Fruit fly (Drosophila melanogaster) whole organism, embryonic: ENCODE measurements around the gene Polr2D.

ENCODE experiments used
- BEAF-32 ChIP-seq: fragments of 200-800 bp; sonication (Bioruptor generic); optimal IDR thresholded peaks from 3 replicates; lab custom pipeline; 2017; ENCODE audit warnings: missing biosample characterization, missing genetic modification characterization, mild to moderate bottlenecking, moderate library complexity, missing genetic modification reagents
- CG10543 ChIP-seq: fragments of 200-800 bp; sonication (Bioruptor generic); optimal IDR thresholded peaks from 3 replicates; lab custom pipeline; 2017; ENCODE audit warnings: missing biosample characterization, mild to moderate bottlenecking, missing genetic modification characterization, moderate library complexity
- CG11085 ChIP-seq: fragments of 200-800 bp; sonication (Bioruptor generic); IDR thresholded peaks from 2 replicates; pipeline ENCODE4 v1.3.6; 2022; ENCODE audit warnings: missing biosample characterization, missing genetic modification characterization
- CG11456 ChIP-seq: fragments of 200-800 bp; sonication (Bioruptor generic); IDR thresholded peaks from 3 replicates; pipeline ENCODE4 v1.3.6; 2022; ENCODE audit warnings: missing biosample characterization, missing genetic modification characterization
- CG12299 ChIP-seq: fragments of 200-800 bp; sonication (Bioruptor generic); optimal IDR thresholded peaks from 2 replicates; lab custom pipeline; 2018; ENCODE audit warnings: missing biosample characterization, mild to moderate bottlenecking, missing genetic modification characterization
- CG13287 ChIP-seq: fragments of 200-800 bp; sonication (Bioruptor generic); IDR thresholded peaks from 2 replicates; pipeline ENCODE4 v1.3.6; 2022; ENCODE audit warnings: missing biosample characterization, missing genetic modification characterization; ENCODE audit not compliant: partially characterized antibody
- CG15514 ChIP-seq: fragments of 200-800 bp; sonication (Bioruptor generic); optimal IDR thresholded peaks from 3 replicates; lab custom pipeline; 2017; ENCODE audit warnings: missing biosample characterization, missing genetic modification characterization, mild to moderate bottlenecking, moderate library complexity, missing genetic modification reagents
- CG1602 ChIP-seq: fragments of 200-800 bp; sonication (Bioruptor generic); optimal IDR thresholded peaks from 3 replicates; lab custom pipeline; 2016; ENCODE audit warnings: missing biosample characterization, missing genetic modification characterization
- CG17328 ChIP-seq: fragments of 200-800 bp; sonication (Bioruptor generic); IDR thresholded peaks from 2 replicates; pipeline ENCODE4 v1.3.6; 2022; ENCODE audit warnings: missing biosample characterization, missing genetic modification characterization
- CG18011 ChIP-seq: fragments of 200-800 bp; sonication (Bioruptor generic); optimal IDR thresholded peaks from 2 replicates; lab custom pipeline; 2017; ENCODE audit warnings: missing biosample characterization, missing genetic modification characterization, mild to moderate bottlenecking, moderate library complexity, missing genotype
- CG18262 ChIP-seq: fragments of 200-800 bp; optimal IDR thresholded peaks from 3 replicates; lab custom pipeline; 2019; ENCODE audit warnings: missing biosample characterization, mild to moderate bottlenecking, missing genetic modification characterization, moderate library complexity
- CG2116 ChIP-seq: fragments of 200-800 bp; sonication (Bioruptor generic); optimal IDR thresholded peaks from 3 replicates; lab custom pipeline; 2018; ENCODE audit warnings: missing biosample characterization, mild to moderate bottlenecking, missing genetic modification characterization
- CG2199 ChIP-seq: fragments of 200-800 bp; sonication (Bioruptor generic); IDR thresholded peaks from 3 replicates; pipeline ENCODE4 v1.3.6; 2022; ENCODE audit warnings: missing biosample characterization, missing genetic modification characterization
- CG30403 ChIP-seq: fragments of 200-800 bp; sonication (Bioruptor generic); optimal IDR thresholded peaks from 3 replicates; lab custom pipeline; 2016; ENCODE audit warnings: missing biosample characterization, missing genetic modification characterization
- CG31224 ChIP-seq: fragments of 200-800 bp; sonication (Bioruptor generic); IDR thresholded peaks from 2 replicates; pipeline ENCODE4 v1.3.6; 2022; ENCODE audit warnings: missing biosample characterization, missing genetic modification characterization
- CG3163 ChIP-seq: fragments of 200-800 bp; sonication (Bioruptor generic); optimal IDR thresholded peaks from 3 replicates; lab custom pipeline; 2016; ENCODE audit warnings: missing biosample characterization, missing genetic modification characterization
- CG32532 ChIP-seq: fragments of 200-800 bp; sonication (Bioruptor generic); IDR thresholded peaks from 2 replicates; pipeline ENCODE4 v1.3.6; 2022; ENCODE audit warnings: missing biosample characterization, missing genetic modification characterization
- CG3847 ChIP-seq: fragments of 200-800 bp; sonication (Bioruptor generic); IDR thresholded peaks from 2 replicates; pipeline ENCODE4 v1.3.6; 2022; ENCODE audit warnings: missing biosample characterization, missing genetic modification characterization
- CG4617 ChIP-seq: fragments of 200-800 bp; sonication (Bioruptor generic); optimal IDR thresholded peaks from 3 replicates; lab custom pipeline; 2016; ENCODE audit warnings: missing biosample characterization, missing genetic modification characterization, borderline replicate concordance
- CG4854 ChIP-seq: fragments of 200-800 bp; sonication (Bioruptor generic); optimal IDR thresholded peaks from 2 replicates; lab custom pipeline; 2016; ENCODE audit warnings: missing biosample characterization, missing genetic modification characterization, inconsistent platforms
- CG5245 ChIP-seq: fragments of 200-800 bp; sonication (Bioruptor generic); optimal IDR thresholded peaks from 3 replicates; lab custom pipeline; 2016; ENCODE audit warnings: missing biosample characterization, missing genetic modification characterization
- CG7271 ChIP-seq: fragments of 200-800 bp; sonication (Bioruptor generic); optimal IDR thresholded peaks from 2 replicates; lab custom pipeline; 2018; ENCODE audit warnings: missing biosample characterization, mild to moderate bottlenecking, missing genetic modification characterization, moderate library complexity
- CG8478 ChIP-seq: fragments of >200 bp; optimal IDR thresholded peaks from 2 replicates; lab custom pipeline; 2018
- CTCF ChIP-seq: fragments of 200-800 bp; sonication (Bioruptor generic); optimal IDR thresholded peaks from 2 replicates; lab custom pipeline; 2017; ENCODE audit warnings: missing biosample characterization, mild to moderate bottlenecking, missing genetic modification characterization, moderate library complexity
- CkIIα-i1 ChIP-seq: fragments of 200-800 bp; sonication (Bioruptor generic); IDR thresholded peaks from 2 replicates; pipeline ENCODE4 v1.3.6; 2022; ENCODE audit warnings: missing biosample characterization, missing genetic modification characterization
- Dfd ChIP-seq, 2 experiments: fragments of >200 bp; optimal IDR thresholded peaks; 2 replicates each; lab custom pipeline; 2017; ENCODE audit warnings: missing biosample characterization in 2 of 2, missing genetic modification characterization in 2 of 2
- Dp ChIP-seq: fragments of 200-800 bp; sonication (Bioruptor generic); optimal IDR thresholded peaks from 2 replicates; lab custom pipeline; 2018; ENCODE audit warnings: missing biosample characterization, mild to moderate bottlenecking, missing genetic modification characterization, moderate library complexity
- Dref ChIP-seq: fragments of 200-800 bp; sonication (Bioruptor generic); IDR thresholded peaks from 2 replicates; pipeline ENCODE4 v1.3.6; 2022; ENCODE audit warnings: missing biosample characterization, missing genetic modification characterization
- Ets65A ChIP-seq: fragments of 200-800 bp; sonication (Bioruptor generic); peaks from one replicate; lab custom pipeline; 2016; ENCODE audit warnings: missing biosample characterization, missing genetic modification characterization
- HmgZ ChIP-seq: fragments of 200-800 bp; sonication (Bioruptor generic); optimal IDR thresholded peaks from 2 replicates; lab custom pipeline; 2018; ENCODE audit warnings: missing biosample characterization, mild to moderate bottlenecking, missing genetic modification characterization
- Hr3 ChIP-seq: fragments of 200-800 bp; sonication (Bioruptor generic); optimal IDR thresholded peaks from 3 replicates; lab custom pipeline; 2016; ENCODE audit warnings: missing biosample characterization, missing genetic modification characterization
- Lim3 ChIP-seq: fragments of 200-800 bp; sonication (Bioruptor generic); IDR thresholded peaks from 2 replicates; pipeline ENCODE4 v1.3.6; 2022; ENCODE audit warnings: missing biosample characterization, missing genetic modification characterization
- Med ChIP-seq: fragments of 200-800 bp; sonication (Bioruptor generic); peaks from one replicate; lab custom pipeline; 2016; ENCODE audit warnings: missing biosample characterization, missing genetic modification characterization, mild to moderate bottlenecking, inconsistent platforms, moderate library complexity
- Nf-YB ChIP-seq: fragments of 200-800 bp; sonication (Bioruptor generic); optimal IDR thresholded peaks from 3 replicates; lab custom pipeline; 2019; ENCODE audit warnings: missing biosample characterization, mild to moderate bottlenecking, missing genetic modification characterization, moderate library complexity
- Six4 ChIP-seq: fragments of 200-800 bp; sonication (Bioruptor generic); optimal IDR thresholded peaks from 2 replicates; lab custom pipeline; 2016; ENCODE audit warnings: missing biosample characterization, missing genetic modification characterization
- Sry-δ ChIP-seq: fragments of 200-800 bp; sonication (Bioruptor generic); optimal IDR thresholded peaks from 2 replicates; lab custom pipeline; 2016; ENCODE audit warnings: missing biosample characterization, missing genetic modification characterization
- Trl ChIP-seq, 3 experiments: fragments of >200 bp in 2 of 3; fragments of 200-800 bp in 1 of 3; sonication (Bioruptor generic) in 1 of 3; optimal IDR thresholded peaks; 2 replicates in 1 of 3; 3 replicates in 2 of 3; lab custom pipeline; 2016 to 2017; ENCODE audit warnings: missing biosample characterization in 1 of 3, missing genetic modification characterization in 1 of 3
- YL-1 ChIP-seq: fragments of 200-800 bp; sonication (Bioruptor generic); optimal IDR thresholded peaks from 3 replicates; lab custom pipeline; 2017; ENCODE audit warnings: missing biosample characterization, mild to moderate bottlenecking, missing genetic modification characterization
- chm ChIP-seq: fragments of 200-800 bp; sonication (Bioruptor generic); IDR thresholded peaks from 2 replicates; pipeline ENCODE4 v1.3.6; 2022; ENCODE audit warnings: missing biosample characterization, missing genetic modification characterization
- ci ChIP-seq: fragments of 200-800 bp; sonication (Bioruptor generic); IDR thresholded peaks from 3 replicates; pipeline ENCODE4 v1.3.6; 2022; ENCODE audit warnings: missing biosample characterization, missing genetic modification characterization
- exex ChIP-seq: fragments of 200-800 bp; sonication (Bioruptor generic); optimal IDR thresholded peaks from 4 replicates; lab custom pipeline; 2018; ENCODE audit warnings: missing biosample characterization, mild to moderate bottlenecking, missing genetic modification characterization, moderate library complexity
- ftz-f1 ChIP-seq: fragments of 200-800 bp; sonication (Bioruptor generic); optimal IDR thresholded peaks from 2 replicates; lab custom pipeline; 2016; ENCODE audit warnings: missing biosample characterization, missing genetic modification characterization
- nerfin-2 ChIP-seq: fragments of 200-800 bp; sonication (Bioruptor generic); IDR thresholded peaks from 2 replicates; pipeline ENCODE4 v1.3.6; 2022; ENCODE audit warnings: missing biosample characterization, missing genetic modification characterization; ENCODE audit not compliant: partially characterized antibody
- sens ChIP-seq: fragments of 200-800 bp; sonication (Bioruptor generic); peaks from one replicate; lab custom pipeline; 2016; ENCODE audit warnings: missing biosample characterization, missing genetic modification characterization
- stwl ChIP-seq: fragments of 200-800 bp; sonication (Bioruptor generic); optimal IDR thresholded peaks from 3 replicates; lab custom pipeline; 2018; ENCODE audit warnings: missing biosample characterization, mild to moderate bottlenecking, missing genetic modification characterization, moderate library complexity
- trem ChIP-seq: fragments of 200-800 bp; optimal IDR thresholded peaks from 3 replicates; lab custom pipeline; 2019; ENCODE audit warnings: missing biosample characterization, mild to moderate bottlenecking, missing genetic modification characterization, moderate library complexity
- vnd ChIP-seq: fragments of 200-800 bp; sonication (Bioruptor generic); IDR thresholded peaks from 3 replicates; pipeline ENCODE4 v1.3.6; 2022; ENCODE audit warnings: missing biosample characterization, missing genetic modification characterization; ENCODE audit not compliant: partially characterized antibody
- wdn ChIP-seq: fragments of 200-800 bp; sonication (Bioruptor generic); IDR thresholded peaks from 2 replicates; pipeline ENCODE4 v1.3.6; 2022; ENCODE audit warnings: missing biosample characterization, missing genetic modification characterization
- zen ChIP-seq: fragments of 200-800 bp; sonication (Bioruptor generic); optimal IDR thresholded peaks from 3 replicates; lab custom pipeline; 2018; ENCODE audit warnings: missing biosample characterization, mild to moderate bottlenecking, missing genetic modification characterization, moderate library complexity

Gene Polr2D

dm6 chr3R:18252578-18252977, 2.7 kb downstream of the Polr2D start, which contains the start of gene CG12320 (continued):
- TF ChIP-seq CG13287 (peak; percentile 42; the same call in 1 of the 2 replicates), CG10543 (no peak), CG1602 (GFP tag; lab: Kevin White, UChicago) (no peak), Nf-YB (GFP tag; lab: Kevin White, UChicago) (no peak), Dref (GFP tag; lab: Robert Waterston, UW) (peak; percentile 68), CG17328 (0 out of 2 replicates have a peak, but pooled peaks have one; percentile 8), CG3847 (GFP tag; lab: Robert Waterston, UW) (peak; percentile 53; the same call in 1 of the 2 replicates), YL-1 (GFP tag; lab: Kevin White, UChicago) (peak; percentile 57), ci (GFP tag; lab: Robert Waterston, UW) (no peak), CG30403 (GFP tag; lab: Kevin White, UChicago) (no peak), nerfin-2 (peak; percentile 33; the same call in 1 of the 2 replicates), CG11456 (GFP tag; lab: Robert Waterston, UW) (no peak), HmgZ (tag; lab: Kevin White, UChicago) (peak; percentile 2), stwl (tag; lab: Kevin White, UChicago) (peak; percentile 71), trem (peak; percentile 77), BEAF-32 (peak; percentile 43), CTCF (GFP tag; lab: Kevin White, UChicago) (peak; percentile 10), CG12299 (tag; lab: Kevin White, UChicago) (no peak), CG2116 (peak; percentile 41), Lim3 (GFP tag; lab: Robert Waterston, UW) (no peak), Dp (GFP tag; lab: Kevin White, UChicago) (peak; percentile 89), ftz-f1 (GFP tag; lab: Kevin White, UChicago) (no peak), CG15514 (peak; percentile 70), CG4617 (GFP tag; lab: Kevin White, UChicago) (peak; percentile 59), wdn (GFP tag; lab: Robert Waterston, UW) (no peak)

DNA sequence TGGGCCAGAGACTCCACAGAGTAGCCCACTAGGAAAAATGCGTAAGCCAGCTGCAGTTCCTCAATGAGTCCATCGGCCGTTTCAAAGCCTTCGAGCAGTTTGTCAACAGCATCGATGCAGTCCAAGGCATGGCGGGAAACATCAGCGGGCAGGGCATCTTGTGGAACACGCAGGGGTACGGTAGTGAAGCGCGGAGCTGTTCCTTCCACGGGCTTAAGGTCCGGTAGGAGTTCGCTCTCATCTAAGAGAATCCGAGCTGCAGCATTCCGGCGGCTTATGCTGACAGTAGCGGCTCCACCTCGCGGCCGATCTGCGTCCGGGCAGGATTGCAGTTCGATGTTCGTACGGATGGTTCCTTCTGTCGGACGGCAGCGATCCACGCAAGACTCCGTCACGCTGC, 3.4 kb downstream of the Polr2D start:
- peak; percentile 53 for TF ChIP-seq CG8478 (lab: Kevin White, UChicago)
- no peak for TF ChIP-seq Hr3
- peak; percentile 31 for TF ChIP-seq Ets65A (GFP tag; lab: Kevin White, UChicago)
- no peak for TF ChIP-seq Dfd (GFP tag; optimal IDR thresholded peaks at IDR 0.05; lab: Kevin White, UChicago)
- TF ChIP-seq CkIIα-i1: no peak

dm6 chr3R:18250815-18251214, 4.5 kb downstream of the Polr2D start, which contains the start of gene CG18598:
Gene CG18598, plus strand, starts transcription at chr3R:18251115.
- no peak for TF ChIP-seq CG11085 (GFP tag; lab: Robert Waterston, UW)
- TF ChIP-seq CG18011 (GFP tag; lab: Kevin White, UChicago): no peak
- TF ChIP-seq Six4 (GFP tag; lab: Kevin White, UChicago): no peak
- peak; percentile 60 for TF ChIP-seq Med (GFP tag; lab: Kevin White, UChicago)
- no peak for TF ChIP-seq zen (tag; lab: Kevin White, UChicago)
- TF ChIP-seq Sry-δ (GFP tag; lab: Kevin White, UChicago): no peak
- TF ChIP-seq CG7271 (tag; lab: Kevin White, UChicago): no peak
- TF ChIP-seq sens (GFP tag; lab: Kevin White, UChicago): peak; percentile 34
- peak; percentile 88 for TF ChIP-seq Ets65A (GFP tag; lab: Kevin White, UChicago)

dm6 chr3R:18249268-18249667, 6.0 kb downstream of the Polr2D start:
- TF ChIP-seq CG2199 (GFP tag; lab: Robert Waterston, UW) (peak; percentile 61; the same call in 1 of the 3 replicates), CG31224 (GFP tag; lab: Robert Waterston, UW) (no peak), CG3163 (peak; percentile 58), CG32532 (GFP tag; lab: Robert Waterston, UW) (peak; percentile 46; the same call in 1 of the 2 replicates), CG18262 (tag; lab: Kevin White, UChicago) (no peak), chm (0 out of 2 replicates have a peak, but pooled peaks have one; percentile 20), CG4854 (GFP tag; lab: Kevin White, UChicago) (no peak), exex (tag; lab: Kevin White, UChicago) (no peak), CG5245 (no peak), HmgZ (tag; lab: Kevin White, UChicago) (peak; percentile 1), Trl (optimal IDR thresholded peaks at IDR 0.05; lab: Kevin White, UChicago) (peak; percentile 30 to 73), Trl (GFP tag; optimal IDR thresholded peaks at IDR 0.05; lab: Kevin White, UChicago) (no peak), vnd (GFP tag; lab: Robert Waterston, UW) (no peak)
